Fruit fly (Drosophila melanogaster) whole organism, embryonic: ENCODE data around the gene BBIP1.

Experiments used
- BtbVII ChIP-seq: fragments of 200-800 bp; sonication (Bioruptor generic); optimal IDR thresholded peaks from 3 replicates; lab custom pipeline; 2017; ENCODE audit warnings: missing biosample characterization, mild to moderate bottlenecking, missing genetic modification characterization
- CG10274 ChIP-seq: fragments of 200-800 bp; sonication (Bioruptor generic); optimal IDR thresholded peaks from 3 replicates; lab custom pipeline; 2017; ENCODE audit warnings: missing biosample characterization, mild to moderate bottlenecking, missing genetic modification characterization
- CG10543 ChIP-seq: fragments of 200-800 bp; sonication (Bioruptor generic); optimal IDR thresholded peaks from 3 replicates; lab custom pipeline; 2017; ENCODE audit warnings: missing biosample characterization, mild to moderate bottlenecking, missing genetic modification characterization, moderate library complexity
- CG10565 ChIP-seq: fragments of 200-800 bp; sonication (Bioruptor generic); optimal IDR thresholded peaks from 3 replicates; lab custom pipeline; 2016; ENCODE audit warnings: missing biosample characterization, mild to moderate bottlenecking, missing genetic modification characterization
- CG11560 ChIP-seq: fragments of 200-800 bp; sonication (Bioruptor generic); IDR thresholded peaks from 3 replicates; pipeline ENCODE4 v1.3.6; 2022; ENCODE audit warnings: missing biosample characterization, missing genetic modification characterization
- CG12155 ChIP-seq: fragments of 200-800 bp; sonication (Bioruptor generic); optimal IDR thresholded peaks from 3 replicates; lab custom pipeline; 2016; ENCODE audit warnings: missing biosample characterization, missing genetic modification characterization
- CG12236 ChIP-seq: fragments of 200-800 bp; sonication (Bioruptor generic); optimal IDR thresholded peaks from 2 replicates; lab custom pipeline; 2016; ENCODE audit warnings: missing biosample characterization, missing genetic modification characterization
- CG13287 ChIP-seq: fragments of 200-800 bp; sonication (Bioruptor generic); IDR thresholded peaks from 2 replicates; pipeline ENCODE4 v1.3.6; 2022; ENCODE audit warnings: missing biosample characterization, missing genetic modification characterization; ENCODE audit not compliant: partially characterized antibody
- CG13775 ChIP-seq: fragments of 200-800 bp; sonication (Bioruptor generic); optimal IDR thresholded peaks from 3 replicates; lab custom pipeline; 2017; ENCODE audit warnings: missing biosample characterization, mild to moderate bottlenecking, missing genetic modification characterization
- CG13894 ChIP-seq: fragments of 200-800 bp; sonication (Bioruptor generic); optimal IDR thresholded peaks from 3 replicates; lab custom pipeline; 2018; ENCODE audit warnings: missing biosample characterization, mild to moderate bottlenecking, missing genetic modification characterization, moderate library complexity
- CG14860 ChIP-seq: fragments of 200-800 bp; sonication (Bioruptor generic); IDR thresholded peaks from 3 replicates; pipeline ENCODE4 v1.3.6; 2022; ENCODE audit warnings: missing biosample characterization, missing genetic modification characterization; ENCODE audit not compliant: partially characterized antibody
- CG17186 ChIP-seq: fragments of 200-800 bp; sonication (Bioruptor generic); optimal IDR thresholded peaks from 3 replicates; lab custom pipeline; 2017; ENCODE audit warnings: missing biosample characterization, missing genetic modification reagents, missing genetic modification characterization
- CG3281 ChIP-seq: fragments of 200-800 bp; sonication (Bioruptor generic); optimal IDR thresholded peaks from 3 replicates; lab custom pipeline; 2017; ENCODE audit warnings: missing biosample characterization, mild to moderate bottlenecking, missing genetic modification characterization
- CG33213 ChIP-seq: fragments of 200-800 bp; sonication (Bioruptor generic); optimal IDR thresholded peaks from 3 replicates; lab custom pipeline; 2016; ENCODE audit warnings: missing biosample characterization, missing genetic modification characterization
- CG3838 ChIP-seq: fragments of 200-800 bp; sonication (Bioruptor generic); optimal IDR thresholded peaks from 3 replicates; lab custom pipeline; 2016; ENCODE audit warnings: missing biosample characterization, missing genetic modification characterization
- CG3847 ChIP-seq: fragments of 200-800 bp; sonication (Bioruptor generic); IDR thresholded peaks from 2 replicates; pipeline ENCODE4 v1.3.6; 2022; ENCODE audit warnings: missing biosample characterization, missing genetic modification characterization
- CG4360 ChIP-seq: fragments of 200-800 bp; sonication (Bioruptor generic); IDR thresholded peaks from 2 replicates; pipeline ENCODE4 v1.3.6; 2022; ENCODE audit warnings: missing biosample characterization, missing genetic modification characterization
- CG4820 ChIP-seq: fragments of 200-800 bp; sonication (Bioruptor generic); optimal IDR thresholded peaks from 3 replicates; lab custom pipeline; 2016; ENCODE audit warnings: missing biosample characterization, missing genetic modification characterization
- CG7271 ChIP-seq: fragments of 200-800 bp; sonication (Bioruptor generic); optimal IDR thresholded peaks from 2 replicates; lab custom pipeline; 2018; ENCODE audit warnings: missing biosample characterization, mild to moderate bottlenecking, missing genetic modification characterization, moderate library complexity
- CG7963 ChIP-seq: fragments of 200-800 bp; sonication (Bioruptor generic); IDR thresholded peaks from 3 replicates; pipeline ENCODE4 v1.3.6; 2022; ENCODE audit warnings: missing biosample characterization, missing genetic modification characterization; ENCODE audit not compliant: partially characterized antibody
- CG9727 ChIP-seq: fragments of 200-800 bp; sonication (Bioruptor generic); optimal IDR thresholded peaks from 3 replicates; lab custom pipeline; 2017; ENCODE audit warnings: missing biosample characterization, mild to moderate bottlenecking, missing genetic modification characterization
- CG9932 ChIP-seq: fragments of 200-800 bp; sonication (Bioruptor generic); IDR thresholded peaks from 2 replicates; pipeline ENCODE4 v1.3.6; 2022; ENCODE audit warnings: missing biosample characterization, missing genetic modification characterization
- Dek ChIP-seq: fragments of 200-800 bp; sonication (Bioruptor generic); optimal IDR thresholded peaks from 3 replicates; lab custom pipeline; 2019; ENCODE audit warnings: missing biosample characterization, mild to moderate bottlenecking, missing genetic modification characterization, moderate library complexity
- E2f1 ChIP-seq: fragments of 200-800 bp; sonication (Bioruptor generic); IDR thresholded peaks from 2 replicates; pipeline ENCODE4 v1.3.6; 2022; ENCODE audit warnings: missing biosample characterization, missing genetic modification characterization
- Jarid2 ChIP-seq: fragments of 200-800 bp; sonication (Bioruptor generic); optimal IDR thresholded peaks from 3 replicates; lab custom pipeline; 2017; ENCODE audit warnings: mild to moderate bottlenecking, missing biosample characterization, missing genetic modification reagents, missing genetic modification characterization
- Mad ChIP-seq: fragments of 200-800 bp; sonication (Bioruptor generic); optimal IDR thresholded peaks from 2 replicates; lab custom pipeline; 2016; ENCODE audit warnings: missing biosample characterization, missing genetic modification characterization
- Spps ChIP-seq: fragments of 200-800 bp; sonication (Bioruptor generic); optimal IDR thresholded peaks from 2 replicates; lab custom pipeline; 2018; ENCODE audit warnings: missing biosample characterization, mild to moderate bottlenecking, missing genetic modification characterization
- Xbp1 ChIP-seq: fragments of 200-800 bp; sonication (Bioruptor generic); optimal IDR thresholded peaks from 3 replicates; lab custom pipeline; 2016; ENCODE audit warnings: missing biosample characterization, mild to moderate bottlenecking, missing genetic modification characterization
- bcd ChIP-seq: fragments of 200-800 bp; sonication (Bioruptor generic); optimal IDR thresholded peaks from 2 replicates; lab custom pipeline; 2017; ENCODE audit warnings: missing biosample characterization, mild to moderate bottlenecking, missing genetic modification characterization
- da ChIP-seq: fragments of 200-800 bp; sonication (Bioruptor generic); optimal IDR thresholded peaks from 2 replicates; lab custom pipeline; 2016; ENCODE audit warnings: missing biosample characterization, missing genetic modification characterization
- dati ChIP-seq: fragments of 200-800 bp; sonication (Bioruptor generic); IDR thresholded peaks from 2 replicates; pipeline ENCODE4 v1.3.6; 2022; ENCODE audit warnings: missing biosample characterization, missing genetic modification characterization
- dimm ChIP-seq: fragments of 200-800 bp; sonication (Bioruptor generic); IDR thresholded peaks from 2 replicates; pipeline ENCODE4 v1.3.6; 2022; ENCODE audit warnings: missing biosample characterization, missing genetic modification characterization
- disco-r ChIP-seq: fragments of 200-800 bp; sonication (Bioruptor generic); optimal IDR thresholded peaks from 2 replicates; lab custom pipeline; 2016; ENCODE audit warnings: missing biosample characterization, missing genetic modification characterization
- dpn ChIP-seq, 2 experiments: fragments of 200-800 bp; sonication (Bioruptor generic); optimal IDR thresholded peaks; 3 replicates each; lab custom pipeline; 2016; ENCODE audit warnings: missing biosample characterization in 2 of 2, missing genetic modification characterization in 2 of 2
- en ChIP-seq: fragments of 200-800 bp; sonication (Bioruptor generic); optimal IDR thresholded peaks from 2 replicates; lab custom pipeline; 2016; ENCODE audit warnings: missing biosample characterization, missing genetic modification characterization
- ftz-f1 ChIP-seq: fragments of 200-800 bp; sonication (Bioruptor generic); optimal IDR thresholded peaks from 2 replicates; lab custom pipeline; 2016; ENCODE audit warnings: missing biosample characterization, missing genetic modification characterization
- gce ChIP-seq: fragments of 200-800 bp; sonication (Bioruptor generic); IDR thresholded peaks from 3 replicates; pipeline ENCODE4 v1.3.6; 2022; ENCODE audit warnings: missing biosample characterization, missing genetic modification characterization
- hbn ChIP-seq: fragments of 200-800 bp; sonication (Bioruptor generic); IDR thresholded peaks from 2 replicates; pipeline ENCODE4 v1.3.6; 2022; ENCODE audit warnings: missing biosample characterization, missing genetic modification characterization; ENCODE audit not compliant: partially characterized antibody
- hkb ChIP-seq, 2 experiments: fragments of 200-800 bp in 1 of 2; fragments of >200 bp in 1 of 2; sonication (Bioruptor generic) in 1 of 2; IDR thresholded peaks in 1 of 2; optimal IDR thresholded peaks in 1 of 2; 2 replicates each; pipeline versions ENCODE4 v1.3.6 to Lab custom; 2017 to 2022; ENCODE audit warnings: missing biosample characterization in 1 of 2, missing genetic modification characterization in 1 of 2
- kah ChIP-seq: fragments of 200-800 bp; sonication (Bioruptor generic); optimal IDR thresholded peaks from 2 replicates; lab custom pipeline; 2018; ENCODE audit warnings: missing biosample characterization, mild to moderate bottlenecking, missing genetic modification characterization
- kay ChIP-seq: fragments of 200-800 bp; sonication (Bioruptor generic); optimal IDR thresholded peaks from 2 replicates; lab custom pipeline; 2016; ENCODE audit warnings: missing biosample characterization, missing genetic modification characterization
- kni ChIP-seq: fragments of 200-800 bp; sonication (Bioruptor generic); optimal IDR thresholded peaks from 3 replicates; lab custom pipeline; 2017; ENCODE audit warnings: mild to moderate bottlenecking, missing biosample characterization, missing genetic modification reagents, missing genetic modification characterization
- lov ChIP-seq, 2 experiments: fragments of 200-800 bp in 1 of 2; fragments of >200 bp in 1 of 2; sonication (Bioruptor generic) in 1 of 2; IDR thresholded peaks in 1 of 2; optimal IDR thresholded peaks in 1 of 2; 2 replicates in 1 of 2; 3 replicates in 1 of 2; pipeline versions ENCODE4 v1.3.6 to Lab custom; 2017 to 2022; ENCODE audit warnings: missing biosample characterization in 1 of 2, missing genetic modification characterization in 1 of 2
- maf-S ChIP-seq: fragments of 200-800 bp; sonication (Bioruptor generic); optimal IDR thresholded peaks from 2 replicates; lab custom pipeline; 2016; ENCODE audit warnings: missing biosample characterization, missing genetic modification characterization
- mld ChIP-seq: fragments of 200-800 bp; sonication (Bioruptor generic); IDR thresholded peaks from 3 replicates; pipeline ENCODE4 v1.3.6; 2022; ENCODE audit warnings: missing biosample characterization, missing genetic modification characterization; ENCODE audit not compliant: partially characterized antibody
- ssp ChIP-seq: fragments of 200-800 bp; sonication (Bioruptor generic); IDR thresholded peaks from 2 replicates; pipeline ENCODE4 v1.3.6; 2022; ENCODE audit warnings: missing biosample characterization, missing genetic modification characterization
- wdn ChIP-seq: fragments of 200-800 bp; sonication (Bioruptor generic); IDR thresholded peaks from 2 replicates; pipeline ENCODE4 v1.3.6; 2022; ENCODE audit warnings: missing biosample characterization, missing genetic modification characterization
- zfh1 ChIP-seq: fragments of 200-800 bp; sonication (Bioruptor generic); IDR thresholded peaks from 3 replicates; pipeline ENCODE4 v1.3.6; 2022; ENCODE audit warnings: missing biosample characterization, missing genetic modification characterization

Gene BBIP1

DNA sequence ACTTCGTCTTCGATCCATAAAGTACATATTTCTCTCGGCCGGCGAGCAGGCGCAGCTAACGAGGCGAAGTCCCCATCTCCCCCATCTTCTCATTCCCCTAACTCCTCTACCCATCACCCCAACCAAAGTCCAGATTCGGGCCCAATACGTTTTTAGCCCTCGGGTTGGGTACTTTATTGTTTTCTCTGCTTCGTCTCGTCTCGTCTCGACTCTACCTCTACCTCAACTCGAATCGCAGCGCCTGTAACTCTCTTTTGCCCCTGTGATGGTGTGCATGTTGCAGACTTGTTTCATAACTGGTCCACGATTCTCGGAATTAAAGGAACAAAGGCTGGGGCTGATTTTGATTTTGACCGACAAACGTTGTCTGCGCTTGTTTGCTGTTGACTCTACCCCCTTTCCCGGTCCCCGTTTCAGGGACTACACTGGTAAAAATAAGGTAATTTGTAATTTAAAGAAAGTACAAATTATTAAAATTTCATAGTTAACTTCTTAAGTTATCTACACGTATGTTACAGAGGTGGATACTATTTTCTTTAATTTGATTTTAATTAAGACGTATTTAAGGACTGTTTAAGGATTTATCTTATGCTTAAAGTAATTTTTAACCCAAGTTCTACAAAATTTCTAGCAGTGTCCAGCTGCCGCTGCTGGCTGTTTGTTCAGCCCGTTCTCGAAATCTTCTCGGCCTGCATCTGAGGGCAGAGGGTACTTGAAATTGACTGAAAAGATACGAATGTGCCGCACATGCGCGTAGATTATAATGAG lies 25.4 kb upstream of the BBIP1 start (continued):
- TF ChIP-seq lov (optimal IDR thresholded peaks at IDR 0.05; lab: Kevin White, UChicago) (no peak), lov (GFP tag; IDR thresholded peaks at IDR 0.05; lab: Robert Waterston, UW) (0 out of 3 replicates have a peak, but pooled peaks have one; percentile 37), CG9932 (no peak), CG3281 (GFP tag; lab: Kevin White, UChicago) (peak; percentile 20), CG10543 (GFP tag; lab: Kevin White, UChicago) (peak; percentile 6), da (GFP tag; lab: Kevin White, UChicago) (no peak), bcd (GFP tag; lab: Kevin White, UChicago) (peak; percentile 34), gce (GFP tag; lab: Robert Waterston, UW) (no peak), CG10565 (GFP tag; lab: Kevin White, UChicago) (no peak), Jarid2 (GFP tag; lab: Kevin White, UChicago) (peak; percentile 16), CG12155 (GFP tag; lab: Kevin White, UChicago) (peak; percentile 22), dimm (GFP tag; lab: Robert Waterston, UW) (no peak), BtbVII (no peak), kah (GFP tag; lab: Kevin White, UChicago) (no peak), kay (GFP tag; lab: Kevin White, UChicago) (no peak), E2f1 (GFP tag; lab: Robert Waterston, UW) (0 out of 2 replicates have a peak, but pooled peaks have one; percentile 22), CG13894 (tag; lab: Kevin White, UChicago) (no peak), dpn (GFP tag; optimal IDR thresholded peaks at IDR 0.05; lab: Kevin White, UChicago) (peak in 1 of 2 experiments; percentile 20), Mad (no peak), ssp (no peak), hbn (GFP tag; lab: Robert Waterston, UW) (no peak), CG3838 (GFP tag; lab: Kevin White, UChicago) (no peak), CG14860 (no peak), dati (no peak), zfh1 (GFP tag; lab: Robert Waterston, UW) (peak; percentile 42; the same call in 1 of the 3 replicates), CG9727 (GFP tag; lab: Kevin White, UChicago) (peak; percentile 91), CG10274 (no peak), CG13775 (GFP tag; lab: Kevin White, UChicago) (peak; percentile 74), disco-r (no peak), CG11560 (no peak), mld (no peak), wdn (GFP tag; lab: Robert Waterston, UW) (no peak), Xbp1 (peak; percentile 47), Spps (tag; lab: Kevin White, UChicago) (peak; percentile 63), en (GFP tag; lab: Kevin White, UChicago) (no peak), ftz-f1 (no peak), Dek (tag; lab: Kevin White, UChicago) (no peak), CG17186 (GFP tag; lab: Kevin White, UChicago) (no peak), CG4820 (GFP tag; lab: Kevin White, UChicago) (peak; percentile 47), CG3847 (no peak), CG7271 (tag; lab: Kevin White, UChicago) (no peak), maf-S (GFP tag; lab: Kevin White, UChicago) (no peak), hkb (optimal IDR thresholded peaks at IDR 0.05; lab: Kevin White, UChicago) (no peak), hkb (GFP tag; IDR thresholded peaks at IDR 0.05; lab: Robert Waterston, UW) (peak; percentile 24; the same call in 1 of the 2 replicates), CG33213 (GFP tag; lab: Kevin White, UChicago) (peak; percentile 15), CG13287 (GFP tag; lab: Robert Waterston, UW) (no peak), CG12236 (GFP tag; lab: Kevin White, UChicago) (no peak), CG7963 (GFP tag; lab: Robert Waterston, UW) (no peak), kni (peak; percentile 90), CG4360 (GFP tag; lab: Robert Waterston, UW) (no peak)
